Fruit fly (Drosophila melanogaster): ENCODE results near the gene CG34376.
A peak's percentile ranks its signal among the peaks of the same experiment; 100 is the strongest.

Gene CG34376

DNA sequence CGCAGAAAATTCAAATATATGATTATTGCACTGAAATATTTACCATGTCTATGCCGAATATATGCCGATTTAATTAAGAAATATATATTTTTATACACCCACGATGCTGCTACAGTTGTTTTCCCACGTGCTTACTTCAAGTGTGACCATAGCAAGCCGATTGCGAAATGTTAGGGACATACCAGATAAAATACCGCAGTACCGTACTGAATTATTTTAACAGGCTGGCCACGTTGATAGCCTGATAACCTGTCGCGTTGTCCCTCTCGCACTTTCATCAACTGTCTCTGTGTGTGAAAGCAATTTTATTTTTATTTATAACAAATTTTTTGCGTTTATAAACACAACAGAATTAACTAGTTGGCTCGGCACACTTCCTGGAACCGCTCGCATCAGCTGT lies 27.0 kb upstream of the CG34376 start, which contains the start of the genes Nop56 and mats:
Gene Nop56, minus strand, starts transcription at position 158 of the 400 bp plus-strand sequence.
Gene mats, plus strand, starts transcription at position 251 of the 400 bp plus-strand sequence.
- TF ChIP-seq brk (GFP tag; optimal IDR thresholded peaks at IDR 0.05) (no peak), psq (GFP tag; optimal IDR thresholded peaks at IDR 0.05) (no peak), ey (GFP tag; optimal IDR thresholded peaks at IDR 0.05) (no peak), dmrt93B (GFP tag; optimal IDR thresholded peaks at IDR 0.05) (no peak), CG32264 (GFP tag; optimal IDR thresholded peaks at IDR 0.05) (no peak), Hnf4 (GFP tag; optimal IDR thresholded peaks at IDR 0.05) (no peak), Dfd (GFP tag; optimal IDR thresholded peaks at IDR 0.05) (no peak), tai (GFP tag; optimal IDR thresholded peaks at IDR 0.05) (no peak), N (GFP tag; optimal IDR thresholded peaks at IDR 0.05) (no peak), rgr (GFP tag; optimal IDR thresholded peaks at IDR 0.05) (peak; percentile 55), HLH106 (tag; optimal IDR thresholded peaks at IDR 0.05) (no peak), Dif (GFP tag; optimal IDR thresholded peaks at IDR 0.05; ENCODE audit: partially characterized antibody) (peak; percentile 15), sv (GFP tag; optimal IDR thresholded peaks at IDR 0.05) (no peak), Hr78 (GFP tag; optimal IDR thresholded peaks at IDR 0.05) (no peak), Hr83 (GFP tag; optimal IDR thresholded peaks at IDR 0.05; ENCODE audit: poor library complexity, severe bottlenecking) (no peak), GATAd (GFP tag; optimal IDR thresholded peaks at IDR 0.05) (no peak), woc (GFP tag; optimal IDR thresholded peaks at IDR 0.05) (no peak), Abd-B (GFP tag; optimal IDR thresholded peaks at IDR 0.05) (no peak), Mio (GFP tag; optimal IDR thresholded peaks at IDR 0.05) (no peak), Sp1 (GFP tag; optimal IDR thresholded peaks at IDR 0.05) (peak; percentile 7), Vsx2 (GFP tag; optimal IDR thresholded peaks at IDR 0.05; ENCODE audit: partially characterized antibody) (peak; percentile 55), OdsH (GFP tag; optimal IDR thresholded peaks at IDR 0.05) (no peak), Jra (GFP tag; optimal IDR thresholded peaks at IDR 0.05) (no peak), h (GFP tag; optimal IDR thresholded peaks at IDR 0.05) (peak; percentile 51), jim (GFP tag; optimal IDR thresholded peaks at IDR 0.05) (no peak), dl (GFP tag; optimal IDR thresholded peaks at IDR 0.05; ENCODE audit: insufficient read depth in 1 of 2, partially characterized antibody in 2 of 2) (no peak), pan (optimal IDR thresholded peaks at IDR 0.05) (no peak), CrebA (GFP tag; optimal IDR thresholded peaks at IDR 0.05; ENCODE audit: borderline replicate concordance) (no peak), sage (GFP tag; optimal IDR thresholded peaks at IDR 0.05) (peak; percentile 31), Rel (GFP tag; optimal IDR thresholded peaks at IDR 0.05) (no peak), Rel (tag; optimal IDR thresholded peaks at IDR 0.05) (peak; percentile 42), lola (GFP tag; optimal IDR thresholded peaks at IDR 0.05) (no peak), dsf (GFP tag; optimal IDR thresholded peaks at IDR 0.05; ENCODE audit: borderline replicate concordance) (no peak), Myc (optimal IDR thresholded peaks at IDR 0.05) (peak; percentile 79), foxo (GFP tag; optimal IDR thresholded peaks at IDR 0.05) (no peak), fru (GFP tag; optimal IDR thresholded peaks at IDR 0.05) (no peak), br (GFP tag; optimal IDR thresholded peaks at IDR 0.05) (peak; percentile 22), usp (GFP tag; optimal IDR thresholded peaks at IDR 0.05) (no peak), CG9705 (GFP tag; optimal IDR thresholded peaks at IDR 0.05) (no peak)

DNA sequence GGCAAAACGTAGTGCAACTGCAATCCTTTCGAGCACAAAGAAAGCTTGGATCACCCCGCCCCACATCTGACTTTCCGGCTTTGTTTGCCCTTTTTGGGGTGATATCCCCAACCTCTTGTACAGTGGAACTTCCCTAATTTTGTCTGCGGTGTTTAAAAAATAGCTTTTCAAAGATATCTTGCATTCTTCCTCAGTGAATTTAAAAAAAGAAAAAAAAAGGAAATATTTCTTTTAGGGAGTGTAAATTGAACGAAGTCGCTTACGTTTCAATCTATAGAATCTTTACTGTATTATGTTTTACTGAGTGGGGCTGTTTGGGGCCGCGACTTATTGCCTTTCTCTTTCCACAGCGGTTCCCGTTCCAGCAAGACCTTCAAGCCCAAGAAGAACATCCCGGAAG lies 26.3 kb upstream of the CG34376 start:
- no peak for TF ChIP-seq dmrt93B (GFP tag; optimal IDR thresholded peaks at IDR 0.05)
- TF ChIP-seq Jra (GFP tag; optimal IDR thresholded peaks at IDR 0.05): no peak
- no peak for TF ChIP-seq Dif (GFP tag; optimal IDR thresholded peaks at IDR 0.05; ENCODE audit: partially characterized antibody)
- peak; percentile 44 for TF ChIP-seq Hr83 (GFP tag; optimal IDR thresholded peaks at IDR 0.05; ENCODE audit: poor library complexity, severe bottlenecking)
- no peak for TF ChIP-seq dsf (GFP tag; optimal IDR thresholded peaks at IDR 0.05; ENCODE audit: borderline replicate concordance)
- peak; percentile 85 for TF ChIP-seq fru (GFP tag; optimal IDR thresholded peaks at IDR 0.05)
- peak; percentile 81 for TF ChIP-seq CG32264 (GFP tag; optimal IDR thresholded peaks at IDR 0.05)
- peak; percentile 44 to 86 for TF ChIP-seq foxo (GFP tag; optimal IDR thresholded peaks at IDR 0.05)
- TF ChIP-seq CG9705 (GFP tag; optimal IDR thresholded peaks at IDR 0.05): peak; percentile 10
- TF ChIP-seq jim (GFP tag; optimal IDR thresholded peaks at IDR 0.05): no peak
- TF ChIP-seq psq (GFP tag; optimal IDR thresholded peaks at IDR 0.05): peak; percentile 70
- no peak for TF ChIP-seq brk (GFP tag; optimal IDR thresholded peaks at IDR 0.05)
- TF ChIP-seq Hr78 (GFP tag; optimal IDR thresholded peaks at IDR 0.05): no peak
- TF ChIP-seq tai (GFP tag; optimal IDR thresholded peaks at IDR 0.05): no peak
- no peak for TF ChIP-seq Abd-B (GFP tag; optimal IDR thresholded peaks at IDR 0.05)
- peak; percentile 84 for TF ChIP-seq HLH106 (tag; optimal IDR thresholded peaks at IDR 0.05)
- TF ChIP-seq GATAd (GFP tag; optimal IDR thresholded peaks at IDR 0.05): no peak
- no peak for TF ChIP-seq CrebA (GFP tag; optimal IDR thresholded peaks at IDR 0.05; ENCODE audit: borderline replicate concordance)
- no peak for TF ChIP-seq pan (optimal IDR thresholded peaks at IDR 0.05)
- no peak for TF ChIP-seq Myc (optimal IDR thresholded peaks at IDR 0.05)
- peak; percentile 67 for TF ChIP-seq woc (GFP tag; optimal IDR thresholded peaks at IDR 0.05)
- no peak for TF ChIP-seq Dfd (GFP tag; optimal IDR thresholded peaks at IDR 0.05)
- TF ChIP-seq rgr (GFP tag; optimal IDR thresholded peaks at IDR 0.05): peak; percentile 83
- TF ChIP-seq N (GFP tag; optimal IDR thresholded peaks at IDR 0.05): no peak
- TF ChIP-seq OdsH (GFP tag; optimal IDR thresholded peaks at IDR 0.05): peak; percentile 79
- no peak for TF ChIP-seq Mio (GFP tag; optimal IDR thresholded peaks at IDR 0.05)
- TF ChIP-seq ey (GFP tag; optimal IDR thresholded peaks at IDR 0.05): peak; percentile 82
- TF ChIP-seq usp (GFP tag; optimal IDR thresholded peaks at IDR 0.05): no peak
- TF ChIP-seq lola (GFP tag; optimal IDR thresholded peaks at IDR 0.05): no peak
- peak; percentile 70 for TF ChIP-seq Sp1 (GFP tag; optimal IDR thresholded peaks at IDR 0.05)
- peak; percentile 85 for TF ChIP-seq h (GFP tag; optimal IDR thresholded peaks at IDR 0.05)
- TF ChIP-seq Hnf4 (GFP tag; optimal IDR thresholded peaks at IDR 0.05): no peak
- peak; percentile 35 for TF ChIP-seq sage (GFP tag; optimal IDR thresholded peaks at IDR 0.05)
- peak; percentile 76 for TF ChIP-seq br (GFP tag; optimal IDR thresholded peaks at IDR 0.05)
- TF ChIP-seq Rel (GFP tag; optimal IDR thresholded peaks at IDR 0.05): no peak
- TF ChIP-seq Rel (tag; optimal IDR thresholded peaks at IDR 0.05): peak; percentile 47
- TF ChIP-seq sv (GFP tag; optimal IDR thresholded peaks at IDR 0.05): peak; percentile 29
- TF ChIP-seq Vsx2 (GFP tag; optimal IDR thresholded peaks at IDR 0.05; ENCODE audit: partially characterized antibody): no peak
- TF ChIP-seq dl (GFP tag; optimal IDR thresholded peaks at IDR 0.05; ENCODE audit: insufficient read depth in 1 of 2, partially characterized antibody in 2 of 2): no peak

All from whole organism, wandering third instar larva.